Worm (Caenorhabditis elegans) whole organism, dauer: Measurements from ENCODE around the gene degt-1.

Experiments used
- unc-62 ChIP-seq: sonication (generic microtip); optimal IDR thresholded peaks from 2 replicates; lab custom pipeline; 2017; ENCODE audit warnings: missing biosample characterization, missing genetic modification reagents, missing genetic modification characterization

The degt-1 gene

ce11 chrV:10574197-10574596 is 34.1 kb downstream of the degt-1 start:
- TF ChIP-seq unc-62 (GFP tag; lab: Kevin White, UChicago) = no peak

ce11 chrV:10576319-10576718 is 36.2 kb downstream of the degt-1 start, which contains the start of gene vps-54:
Gene vps-54, minus strand, starts transcription at chrV:10576419.
- TF ChIP-seq unc-62 (GFP tag; lab: Kevin White, UChicago) = no peak

ce11 chrV:10578226-10578625 is 38.1 kb downstream of the degt-1 start, which contains the start of gene mics-1:
Gene mics-1, minus strand, starts transcription at chrV:10578326.
- TF ChIP-seq unc-62 (GFP tag; lab: Kevin White, UChicago) = no peak

- TF ChIP-seq unc-62 (GFP tag; lab: Kevin White, UChicago) = no peak
Measured at ce11 chrV:10578938-10579337, 38.8 kb downstream of the degt-1 start, which contains the start of the genes erh-1 and lpd-9. Gene erh-1, minus strand, starts transcription at chrV:10579141. Gene lpd-9, plus strand, starts transcription at chrV:10579305.

- TF ChIP-seq unc-62 (GFP tag; lab: Kevin White, UChicago) = no peak
Measured at ce11 chrV:10580638-10581037, 40.5 kb downstream of the degt-1 start.

- no peak for TF ChIP-seq unc-62 (GFP tag; lab: Kevin White, UChicago)
Measured at ce11 chrV:10581837-10582300, 41.7 kb downstream of the degt-1 start, which contains the start of gene T21C9.6. Gene T21C9.6, plus strand, starts transcription at chrV:10581887.

ce11 chrV:10588694-10589093 is 48.6 kb downstream of the degt-1 start, which contains the start of gene srg-32:
Gene srg-32, minus strand, starts transcription at chrV:10588794.
- no peak for TF ChIP-seq unc-62 (GFP tag; lab: Kevin White, UChicago)

ce11 chrV:10589774-10590528 is 49.8 kb downstream of the degt-1 start, which contains the start of gene ttr-23:
Gene ttr-23, minus strand, starts transcription at chrV:10589860.
- no peak for TF ChIP-seq unc-62 (GFP tag; lab: Kevin White, UChicago)

ce11 chrV:10592479-10592878 is 52.4 kb downstream of the degt-1 start, which contains the start of gene T21C9.9:
Gene T21C9.9, minus strand, starts transcription at chrV:10592579.
- TF ChIP-seq unc-62 (GFP tag; lab: Kevin White, UChicago) = no peak

ce11 chrV:10594810-10595209 is 54.7 kb downstream of the degt-1 start, which contains the start of gene T21C9.11:
Gene T21C9.11, minus strand, starts transcription at chrV:10594910.
- no peak for TF ChIP-seq unc-62 (GFP tag; lab: Kevin White, UChicago)
